Fruit fly (Drosophila melanogaster): ENCODE measurements around the gene ems.

DNA sequence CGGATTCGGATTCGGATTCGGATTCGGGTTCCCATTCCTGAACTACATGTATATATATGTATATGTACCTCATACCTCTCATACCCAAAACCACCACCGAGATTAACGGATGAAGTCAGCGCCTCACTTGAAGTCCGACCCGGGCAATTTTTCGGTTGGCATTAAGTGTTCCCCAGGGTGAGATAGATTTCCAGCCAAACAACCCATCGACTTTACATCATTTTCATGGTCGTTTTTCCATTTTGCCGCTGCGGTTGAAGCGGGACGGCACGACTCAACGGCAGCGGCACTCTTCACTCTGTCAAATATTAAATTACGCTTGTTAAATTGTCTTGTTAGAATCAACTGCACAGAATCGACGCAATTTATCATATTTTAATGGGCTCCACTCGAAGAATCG is 28.6 kb downstream of the ems start:
- TF ChIP-seq salr (GFP tag; optimal IDR thresholded peaks at IDR 0.05) (no peak), fd59A (GFP tag; optimal IDR thresholded peaks at IDR 0.05) (no peak), cyc (GFP tag; optimal IDR thresholded peaks at IDR 0.05) (no peak), svp (GFP tag) (peak; percentile 5)
